Worm (Caenorhabditis elegans) whole organism, young adult: ENCODE data around the gene Y38E10A.34.

ENCODE experiments used
- let-607 ChIP-seq, 2 experiments: fragments of 200-800 bp in 1 of 2; sonication (Bioruptor generic) in 1 of 2; sonication (generic microtip) in 1 of 2; optimal IDR thresholded peaks; 2 replicates each; lab custom pipeline; 2016 to 2018; ENCODE audit warnings: mild to moderate bottlenecking in 2 of 2, missing compliant biosample characterization in 2 of 2, missing genetic modification characterization in 2 of 2, moderate library complexity in 2 of 2, missing genotype in 1 of 2
- lin-35 ChIP-seq, 3 experiments: fragments of 150-350 bp in 2 of 3; sonication (generic microtip) in 1 of 3; optimal IDR thresholded peaks; 2 replicates each; lab custom pipeline; 2014 to 2018; ENCODE audit warnings: missing biosample characterization in 3 of 3, missing genetic modification characterization in 3 of 3, missing genetic modification reagents in 3 of 3

DNA sequence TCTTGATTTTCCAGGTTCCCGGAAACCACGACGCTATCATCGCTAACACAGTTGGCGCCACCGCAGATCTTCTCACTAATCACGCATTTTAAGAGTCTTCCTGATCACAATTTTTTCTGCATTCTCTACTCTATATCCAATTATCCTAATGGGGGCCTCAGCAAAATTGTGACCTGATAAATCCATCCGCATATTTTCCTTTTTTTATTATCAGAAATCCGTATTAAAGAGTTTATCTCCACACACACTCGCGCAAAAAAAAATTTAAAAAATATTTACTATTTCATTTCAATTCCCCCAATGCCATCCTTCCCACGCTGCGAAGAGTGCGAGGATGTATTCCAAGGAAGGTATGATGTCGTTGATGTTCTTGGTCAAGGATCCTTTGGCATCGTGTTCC, 24.1 kb upstream of the Y38E10A.34 start, which contains the start of gene Y38E10A.8:
- TF ChIP-seq lin-35 (GFP tag; optimal IDR thresholded peaks at IDR 0.05; lab: Kevin White, UChicago) (no peak), let-607 (tag; optimal IDR thresholded peaks at IDR 0.05; lab: Kevin White, UChicago) (no peak)
